Fruit fly (Drosophila melanogaster) whole organism, prepupa: ENCODE data around the gene CG14778.

Experiments
- CG10669 ChIP-seq: fragments of 200-800 bp; sonication (Bioruptor generic); optimal IDR thresholded peaks from 3 replicates; lab custom pipeline; 2018; ENCODE audit warnings: missing biosample characterization, mild to moderate bottlenecking, missing genetic modification characterization, moderate library complexity
- CG11294 ChIP-seq: fragments of 200-800 bp; sonication (Bioruptor generic); IDR thresholded peaks from 2 replicates; pipeline ENCODE4 v1.3.6; 2022; ENCODE audit warnings: missing biosample characterization, missing genetic modification characterization
- CG11902 ChIP-seq: fragments of 200-800 bp; sonication (Bioruptor generic); optimal IDR thresholded peaks from 3 replicates; lab custom pipeline; 2016; ENCODE audit warnings: missing biosample characterization, missing genetic modification characterization
- CG15336 ChIP-seq: fragments of 200-800 bp; sonication (Bioruptor generic); IDR thresholded peaks from 2 replicates; pipeline ENCODE4 v1.3.6; 2022; ENCODE audit warnings: missing biosample characterization, missing genetic modification characterization
- CG1621 ChIP-seq: fragments of 200-800 bp; sonication (Bioruptor generic); optimal IDR thresholded peaks from 3 replicates; lab custom pipeline; 2018; ENCODE audit warnings: missing biosample characterization, mild to moderate bottlenecking, missing genetic modification characterization
- CG3032 ChIP-seq: fragments of 200-800 bp; optimal IDR thresholded peaks from 2 replicates; lab custom pipeline; 2019; ENCODE audit warnings: missing biosample characterization, mild to moderate bottlenecking, missing genetic modification characterization, moderate library complexity
- CG31627 ChIP-seq: fragments of 200-800 bp; sonication (Bioruptor generic); optimal IDR thresholded peaks from 3 replicates; lab custom pipeline; 2016; ENCODE audit warnings: missing biosample characterization, missing genetic modification characterization
- CG32006 ChIP-seq: fragments of 200-800 bp; sonication (Bioruptor generic); optimal IDR thresholded peaks from 3 replicates; lab custom pipeline; 2017; ENCODE audit warnings: missing biosample characterization, mild to moderate bottlenecking, missing genetic modification characterization
- CG4318 ChIP-seq: fragments of 200-800 bp; sonication (Bioruptor generic); optimal IDR thresholded peaks from 3 replicates; lab custom pipeline; 2017; ENCODE audit warnings: missing biosample characterization, mild to moderate bottlenecking, missing genetic modification characterization
- CG6276 ChIP-seq: fragments of 200-800 bp; sonication (Bioruptor generic); optimal IDR thresholded peaks from 2 replicates; lab custom pipeline; 2017; ENCODE audit warnings: missing biosample characterization, mild to moderate bottlenecking, missing genetic modification characterization
- CG6792 ChIP-seq: fragments of 200-800 bp; sonication (Bioruptor generic); optimal IDR thresholded peaks from 3 replicates; lab custom pipeline; 2016; ENCODE audit warnings: missing biosample characterization, missing genetic modification characterization
- CG6808 ChIP-seq: fragments of 200-800 bp; sonication (Bioruptor generic); optimal IDR thresholded peaks from 3 replicates; lab custom pipeline; 2017; ENCODE audit warnings: missing biosample characterization, missing genetic modification characterization, mild to moderate bottlenecking, moderate library complexity, missing genetic modification reagents
- CG8119 ChIP-seq: fragments of 200-800 bp; sonication (Bioruptor generic); IDR thresholded peaks from 3 replicates; pipeline ENCODE4 v1.3.6; 2022; ENCODE audit warnings: missing biosample characterization, missing genetic modification characterization
- CG8319 ChIP-seq: fragments of 200-800 bp; sonication (Bioruptor generic); optimal IDR thresholded peaks from 3 replicates; lab custom pipeline; 2016; ENCODE audit warnings: missing biosample characterization, missing genetic modification characterization
- Eip75B ChIP-seq: fragments of 200-800 bp; sonication (Bioruptor generic); optimal IDR thresholded peaks from 3 replicates; lab custom pipeline; 2016; ENCODE audit warnings: missing biosample characterization, missing genetic modification characterization
- Eip78C ChIP-seq: fragments of 200-800 bp; sonication (Bioruptor generic); peaks from one replicate; lab custom pipeline; 2016; ENCODE audit warnings: missing biosample characterization, missing genetic modification characterization
- Eip93F ChIP-seq: fragments of 200-800 bp; sonication (Bioruptor generic); optimal IDR thresholded peaks from 2 replicates; lab custom pipeline; 2016; ENCODE audit warnings: missing biosample characterization, mild to moderate bottlenecking, missing genetic modification characterization
- Ets96B ChIP-seq: fragments of 200-800 bp; optimal IDR thresholded peaks from 2 replicates; lab custom pipeline; 2019; ENCODE audit warnings: missing biosample characterization, mild to moderate bottlenecking, missing genetic modification characterization, moderate library complexity
- Gug ChIP-seq: fragments of 200-800 bp; sonication (Bioruptor generic); IDR thresholded peaks from 2 replicates; pipeline ENCODE4 v1.3.6; 2022; ENCODE audit warnings: missing biosample characterization, missing genetic modification characterization
- Hr38 ChIP-seq: sonication (Bioruptor generic); optimal IDR thresholded peaks from 2 replicates; lab custom pipeline; 2016; ENCODE audit warnings: missing biosample characterization, missing genetic modification characterization
- Lpt ChIP-seq: fragments of 200-800 bp; sonication (Bioruptor generic); optimal IDR thresholded peaks from 3 replicates; lab custom pipeline; 2016; ENCODE audit warnings: missing biosample characterization, missing genetic modification characterization
- Met ChIP-seq: fragments of 200-800 bp; sonication (Bioruptor generic); optimal IDR thresholded peaks from 3 replicates; lab custom pipeline; 2016; ENCODE audit warnings: missing biosample characterization, missing genetic modification characterization
- Sox14 ChIP-seq: fragments of 200-800 bp; sonication (Bioruptor generic); optimal IDR thresholded peaks from 3 replicates; lab custom pipeline; 2016; ENCODE audit warnings: missing biosample characterization, missing genetic modification characterization
- achi ChIP-seq: fragments of 200-800 bp; sonication (Bioruptor generic); optimal IDR thresholded peaks from 3 replicates; lab custom pipeline; 2016; ENCODE audit warnings: missing biosample characterization, missing genetic modification characterization
- dac ChIP-seq: fragments of 200-800 bp; sonication (Bioruptor generic); optimal IDR thresholded peaks from 2 replicates; lab custom pipeline; 2017; ENCODE audit warnings: missing biosample characterization, mild to moderate bottlenecking, missing genetic modification characterization
- dsx ChIP-seq: fragments of 200-800 bp; optimal IDR thresholded peaks from 3 replicates; lab custom pipeline; 2019; ENCODE audit warnings: missing biosample characterization, mild to moderate bottlenecking, missing genetic modification characterization, moderate library complexity; ENCODE audit not compliant: poor library complexity, severe bottlenecking
- esn ChIP-seq: fragments of 200-800 bp; sonication (Bioruptor generic); optimal IDR thresholded peaks from 2 replicates; lab custom pipeline; 2016; ENCODE audit warnings: missing biosample characterization, mild to moderate bottlenecking, missing genetic modification characterization, moderate library complexity
- lz ChIP-seq: fragments of 200-800 bp; sonication (Bioruptor generic); optimal IDR thresholded peaks from 3 replicates; lab custom pipeline; 2016; ENCODE audit warnings: missing biosample characterization, missing genetic modification characterization
- net ChIP-seq: fragments of 200-800 bp; sonication (Bioruptor generic); optimal IDR thresholded peaks from 3 replicates; lab custom pipeline; 2016; ENCODE audit warnings: missing biosample characterization, missing genetic modification characterization
- pdm3 ChIP-seq: fragments of 200-800 bp; sonication (Bioruptor generic); optimal IDR thresholded peaks from 3 replicates; lab custom pipeline; 2016; ENCODE audit warnings: missing biosample characterization, missing genetic modification characterization
- salr ChIP-seq, 2 experiments: fragments of 200-800 bp; sonication (Bioruptor generic); optimal IDR thresholded peaks; 3 replicates each; lab custom pipeline; 2016 to 2018; ENCODE audit warnings: missing biosample characterization in 2 of 2, missing genetic modification characterization in 2 of 2, mild to moderate bottlenecking in 1 of 2
- svp ChIP-seq: fragments of 200-800 bp; sonication (Bioruptor generic); peaks from one replicate; lab custom pipeline; 2016; ENCODE audit warnings: missing biosample characterization, missing genetic modification characterization

Gene CG14778

DNA sequence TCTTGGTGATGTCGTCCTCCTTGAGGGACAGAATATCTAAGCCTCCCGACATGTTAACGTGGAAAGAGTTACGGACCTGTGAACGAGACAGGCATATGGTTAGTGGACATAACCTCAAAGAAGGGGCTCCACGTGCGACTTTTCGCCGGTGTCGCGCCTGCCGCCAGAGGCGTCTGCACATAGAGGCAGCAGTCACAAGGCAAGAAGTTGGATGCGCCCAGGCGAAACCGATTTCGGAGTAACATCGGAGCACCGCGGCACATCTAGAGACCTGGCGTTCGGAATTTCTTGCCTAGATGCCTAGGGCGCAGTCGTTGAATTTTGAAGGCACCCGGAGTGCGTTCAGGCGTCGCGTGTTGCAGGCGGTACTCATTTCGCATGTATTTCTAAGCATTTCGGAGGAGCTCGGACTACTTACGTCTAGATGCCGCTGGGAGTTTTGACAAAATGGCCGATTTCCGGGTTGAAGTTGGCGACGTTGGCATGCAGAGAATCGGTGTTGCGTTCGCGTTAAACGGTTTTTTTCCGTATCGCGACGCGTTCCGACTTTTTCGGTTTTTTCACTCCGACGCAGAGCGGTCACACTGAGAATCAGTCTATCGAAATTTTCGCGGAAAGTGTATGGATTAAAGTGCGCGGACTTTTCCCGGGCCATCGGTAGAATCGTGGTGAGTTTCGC is 15.7 kb downstream of the CG14778 start, which contains the start of the genes sta and inc (continued):
- TF ChIP-seq Met (GFP tag; lab: Kevin White, UChicago): peak; percentile 68
- no peak for TF ChIP-seq CG32006 (GFP tag; lab: Kevin White, UChicago)
- peak; percentile 41 for TF ChIP-seq CG10669 (GFP tag; lab: Kevin White, UChicago)
- TF ChIP-seq CG11294 (GFP tag; lab: Robert Waterston, UW): no peak
- TF ChIP-seq dsx (GFP tag; lab: Kevin White, UChicago): peak; percentile 38
- TF ChIP-seq Ets96B: peak; percentile 20
- peak; percentile 65 for TF ChIP-seq svp (GFP tag; lab: Kevin White, UChicago)
- peak; percentile 10 for TF ChIP-seq CG8319 (GFP tag; lab: Kevin White, UChicago)
- no peak for TF ChIP-seq CG4318 (GFP tag; lab: Kevin White, UChicago)
- TF ChIP-seq Gug (GFP tag; lab: Robert Waterston, UW): no peak
- TF ChIP-seq CG6276 (GFP tag; lab: Kevin White, UChicago): no peak
- TF ChIP-seq dac: peak; percentile 51
- peak; percentile 51 for TF ChIP-seq Eip75B (GFP tag; lab: Kevin White, UChicago)
- TF ChIP-seq Hr38 (GFP tag; lab: Kevin White, UChicago): no peak
- peak; percentile 43 for TF ChIP-seq lz (GFP tag; lab: Kevin White, UChicago)
- TF ChIP-seq salr (GFP tag; optimal IDR thresholded peaks at IDR 0.05; lab: Kevin White, UChicago): peak in 1 of 2 experiments; percentile 37
- TF ChIP-seq CG15336 (GFP tag; lab: Robert Waterston, UW): peak; percentile 14; the same call in 1 of the 2 replicates
- no peak for TF ChIP-seq Lpt (GFP tag; lab: Kevin White, UChicago)
- TF ChIP-seq Eip93F (GFP tag; lab: Kevin White, UChicago): no peak
- TF ChIP-seq net: peak; percentile 46

DNA sequence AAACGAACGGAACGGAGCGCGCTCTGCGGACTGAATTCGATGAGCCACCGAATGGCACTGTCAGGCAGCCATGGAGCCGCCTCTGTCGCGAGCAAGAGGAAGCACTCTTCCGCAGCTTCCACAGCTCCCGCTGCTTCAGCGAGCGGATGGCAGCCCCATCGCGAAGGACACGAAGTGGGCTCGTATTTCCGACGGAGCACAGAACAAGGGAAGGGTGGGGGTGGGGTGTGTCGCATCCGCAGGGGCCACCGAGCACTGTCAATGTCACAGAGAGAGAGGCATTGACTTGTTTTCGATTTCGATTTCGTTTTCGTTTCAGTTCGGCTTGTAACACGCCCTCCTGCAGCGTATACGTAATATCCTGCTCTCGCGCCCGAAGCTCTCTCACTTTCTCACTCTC is 40.5 kb downstream of the CG14778 start, which contains the start of gene Nmdar2:
Nmdar2 (minus strand) TSS at position 59 of the 400 bp plus-strand sequence.
- TF ChIP-seq net (no peak), Gug (GFP tag; lab: Robert Waterston, UW) (no peak), Ets96B (no peak), CG3032 (tag; lab: Kevin White, UChicago) (no peak), CG11902 (GFP tag; lab: Kevin White, UChicago) (no peak), pdm3 (GFP tag; lab: Kevin White, UChicago) (no peak)

DNA sequence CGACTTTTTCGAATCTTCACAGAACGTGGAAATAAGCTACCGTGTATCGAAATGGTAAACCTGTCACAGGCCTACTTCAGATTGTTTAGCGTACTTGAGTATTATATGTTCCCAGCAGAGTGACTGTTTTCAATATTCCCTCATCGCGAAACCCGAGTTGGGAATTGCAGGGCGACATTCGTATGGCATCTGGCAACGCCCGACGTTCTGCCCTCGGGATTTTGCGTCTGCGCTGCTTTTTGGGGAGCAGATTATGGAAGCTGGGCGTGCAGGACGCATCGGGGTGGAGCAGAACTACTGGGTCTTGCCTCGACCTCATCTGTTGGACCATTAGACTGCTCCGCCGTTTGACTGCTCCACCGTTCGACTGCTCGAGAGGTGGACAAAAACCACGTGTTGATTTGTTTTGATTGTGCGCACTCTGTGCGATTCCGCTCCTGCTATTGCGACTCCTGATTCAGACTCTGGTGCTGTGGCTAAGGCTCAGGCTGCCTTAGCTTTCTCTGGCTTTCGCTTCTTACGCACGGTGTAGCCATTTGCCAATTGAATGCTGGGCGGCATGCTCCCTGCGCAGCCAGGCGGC is 41.0 kb downstream of the CG14778 start:
- no peak for TF ChIP-seq dac
- TF ChIP-seq CG8119 (GFP tag; lab: Robert Waterston, UW): no peak
- TF ChIP-seq CG6792 (GFP tag; lab: Kevin White, UChicago): no peak
- TF ChIP-seq, all 60 proteins: peak for 0

DNA sequence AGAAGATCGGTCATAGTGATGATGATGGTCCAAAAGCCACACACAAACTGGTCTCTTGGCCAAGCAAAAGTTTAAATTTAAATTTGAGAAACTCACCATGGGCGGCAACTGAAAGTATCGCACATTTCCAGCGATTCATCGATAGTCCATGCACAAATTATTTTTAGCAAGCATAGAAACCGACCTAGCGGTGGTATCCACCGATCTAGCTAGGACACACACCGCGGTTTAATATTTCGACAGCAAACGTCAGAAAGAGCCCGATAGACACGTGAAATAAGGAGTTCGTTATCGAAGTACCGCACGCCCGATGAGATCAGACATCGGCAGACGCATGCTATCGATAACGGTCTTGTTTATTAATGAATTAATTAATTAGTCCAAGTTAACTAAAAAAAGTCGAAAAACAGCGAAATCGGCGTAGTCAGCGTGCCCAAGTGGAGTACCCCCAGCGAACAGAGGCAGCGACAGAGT is 45.5 kb downstream of the CG14778 start, which contains the start of gene CG14795:
CG14795 (minus strand) TSS at position 51 of the 474 bp plus-strand sequence.
- TF ChIP-seq CG8319 (GFP tag; lab: Kevin White, UChicago) (no peak), esn (GFP tag; lab: Kevin White, UChicago) (peak; percentile 21), Eip78C (GFP tag; lab: Kevin White, UChicago) (peak; percentile 19), Sox14 (GFP tag; lab: Kevin White, UChicago) (peak; percentile 38), CG1621 (tag; lab: Kevin White, UChicago) (peak; percentile 5), achi (peak; percentile 80), CG6808 (GFP tag; lab: Kevin White, UChicago) (no peak), CG31627 (GFP tag; lab: Kevin White, UChicago) (peak; percentile 1), dsx (GFP tag; lab: Kevin White, UChicago) (peak; percentile 27)
- TF ChIP-seq, all 60 proteins: peak for 7
